Worm (Caenorhabditis elegans): ENCODE results near the gene srx-96.

DNA sequence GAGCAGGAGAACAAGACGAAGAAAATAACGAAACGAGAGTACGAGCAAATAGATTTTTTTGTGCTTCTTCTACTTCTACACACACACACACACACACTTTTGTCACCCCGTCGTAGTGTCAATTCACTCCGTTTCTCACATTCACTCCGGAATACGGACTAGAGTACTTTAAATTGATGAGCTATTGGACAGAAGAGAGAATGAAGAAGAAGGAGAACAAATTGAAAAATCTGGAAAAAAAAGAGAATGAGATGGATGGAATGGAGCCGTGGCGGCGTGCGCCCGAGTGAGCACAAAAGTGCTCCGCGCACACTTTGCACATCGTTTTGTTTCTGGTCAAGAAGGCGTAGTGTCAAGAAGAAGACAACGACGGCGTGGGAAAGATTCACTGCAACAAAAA, 23.7 kb upstream of the srx-96 start:
- no peak for TF ChIP-seq gmeb-1 (tag; optimal IDR thresholded peaks at IDR 0.05)
- no peak for TF ChIP-seq mab-5 (tag; optimal IDR thresholded peaks at IDR 0.05)
